Worm (Caenorhabditis elegans): ENCODE results near the gene C14A4.9.

DNA sequence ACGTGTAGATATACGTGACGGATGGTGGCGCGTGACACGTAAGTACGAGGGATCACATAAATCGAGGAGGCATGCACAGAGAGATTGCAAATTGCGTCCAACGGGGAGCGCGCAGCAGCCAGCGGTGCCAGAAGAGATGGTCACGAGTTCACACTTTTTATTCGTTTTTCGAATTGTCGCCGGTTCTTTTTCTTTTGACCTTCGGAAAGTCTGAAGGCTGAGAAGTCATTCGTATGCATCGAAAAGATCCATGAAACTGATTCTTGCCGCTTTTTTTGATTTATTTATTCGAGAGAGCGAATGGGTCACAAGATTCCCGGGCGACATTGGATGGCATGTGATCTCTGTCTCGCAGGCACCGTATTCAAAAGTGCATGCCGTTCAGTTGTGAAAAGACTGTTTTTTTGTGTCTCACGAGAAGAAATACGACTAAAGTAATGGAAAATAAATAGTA lies 40.1 kb upstream of the C14A4.9 start:
- peak; percentile 10 for TF ChIP-seq fkh-10 (GFP tag; optimal IDR thresholded peaks at IDR 0.05)
- no peak for TF ChIP-seq zag-1 (tag; optimal IDR thresholded peaks at IDR 0.05)
- peak; percentile 45 for TF ChIP-seq skn-1 (tag; optimal IDR thresholded peaks at IDR 0.05)
- TF ChIP-seq nhr-12 (tag; optimal IDR thresholded peaks at IDR 0.05), result no peak
- TF ChIP-seq pag-3 (tag; optimal IDR thresholded peaks at IDR 0.05; ENCODE audit: borderline replicate concordance, insufficient read depth), result no peak
- peak; percentile 80 for TF ChIP-seq ceh-88 (GFP tag; IDR thresholded peaks at IDR 0.05)
- TF ChIP-seq snpc-4 (tag; optimal IDR thresholded peaks at IDR 0.05), result peak; percentile 31
- TF ChIP-seq tbx-2 (tag; optimal IDR thresholded peaks at IDR 0.05), result peak; percentile 86

Data from whole organism, L1 larva.